Fruit fly (Drosophila melanogaster): ENCODE data around the gene CG42714.
A peak's percentile ranks its signal among the peaks of the same experiment; 100 is the strongest.

Gene CG42714

dm6 chr3L:6218517-6219155, 15.2 kb downstream of the CG42714 start:
- peak; percentile 93 for TF ChIP-seq chinmo (GFP tag; IDR thresholded peaks at IDR 0.05; ENCODE audit: partially characterized antibody)
- no peak for TF ChIP-seq Abd-B (GFP tag; optimal IDR thresholded peaks at IDR 0.05)
- no peak for TF ChIP-seq Vsx1 (GFP tag; optimal IDR thresholded peaks at IDR 0.05)
- TF ChIP-seq CG34422 (GFP tag; IDR thresholded peaks at IDR 0.05) = peak; percentile 95; the same call in 2 of the 3 replicates
- no peak for TF ChIP-seq Myb (GFP tag; optimal IDR thresholded peaks at IDR 0.05)
- peak; percentile 11; the same call in 1 of the 2 replicates for TF ChIP-seq bbx (GFP tag; IDR thresholded peaks at IDR 0.05; ENCODE audit: partially characterized antibody)
- peak; percentile 55 for TF ChIP-seq Drgx (GFP tag; IDR thresholded peaks at IDR 0.05)
- TF ChIP-seq repo (GFP tag; optimal IDR thresholded peaks at IDR 0.05) = no peak
- peak; percentile 36 for TF ChIP-seq sqz (GFP tag; optimal IDR thresholded peaks at IDR 0.05)
- peak; percentile 15 for TF ChIP-seq B-H2 (GFP tag; optimal IDR thresholded peaks at IDR 0.05)
- peak; percentile 55; the same call in 1 of the 3 replicates for TF ChIP-seq zen2 (GFP tag; IDR thresholded peaks at IDR 0.05; ENCODE audit: partially characterized antibody)
- no peak for TF ChIP-seq CG10366 (GFP tag; IDR thresholded peaks at IDR 0.05)
- no peak for TF ChIP-seq B-H1 (GFP tag; IDR thresholded peaks at IDR 0.05)
- TF ChIP-seq CG11398 (GFP tag; optimal IDR thresholded peaks at IDR 0.05) = no peak
- peak; percentile 3 for TF ChIP-seq stwl (tag; optimal IDR thresholded peaks at IDR 0.05)
- TF ChIP-seq CTCF (GFP tag; optimal IDR thresholded peaks at IDR 0.05) = no peak
- no peak for TF ChIP-seq CG1647 (GFP tag; optimal IDR thresholded peaks at IDR 0.05)
- peak; percentile 47 for TF ChIP-seq odd (GFP tag; optimal IDR thresholded peaks at IDR 0.05)
- no peak for TF ChIP-seq lola (GFP tag; optimal IDR thresholded peaks at IDR 0.05)
- no peak for TF ChIP-seq ham (GFP tag; IDR thresholded peaks at IDR 0.05)
- TF ChIP-seq CG12071 (GFP tag; optimal IDR thresholded peaks at IDR 0.05) = peak; percentile 60
- TF ChIP-seq CG32772 (GFP tag; IDR thresholded peaks at IDR 0.05) = no peak
- peak; percentile 31 for TF ChIP-seq MTF-1 (GFP tag; optimal IDR thresholded peaks at IDR 0.05; ENCODE audit: borderline replicate concordance)
- TF ChIP-seq pfk (GFP tag; optimal IDR thresholded peaks at IDR 0.05) = peak; percentile 94
- TF ChIP-seq jumu (GFP tag; optimal IDR thresholded peaks at IDR 0.05) = no peak
- TF ChIP-seq lbe (GFP tag; optimal IDR thresholded peaks at IDR 0.05) = peak; percentile 44
- peak; percentile 78; the same call in 2 of the 3 replicates for TF ChIP-seq ci (GFP tag; IDR thresholded peaks at IDR 0.05)
- TF ChIP-seq CG18262 (tag; optimal IDR thresholded peaks at IDR 0.05) = no peak
- TF ChIP-seq PHDP (tag; optimal IDR thresholded peaks at IDR 0.05) = peak; percentile 43
- TF ChIP-seq CG17612 (GFP tag; IDR thresholded peaks at IDR 0.05) = no peak
- 0 out of 2 replicates have a peak, but pooled peaks have one; percentile 41 for TF ChIP-seq E2f2 (GFP tag; IDR thresholded peaks at IDR 0.05)
- no peak for TF ChIP-seq CG7556 (GFP tag; optimal IDR thresholded peaks at IDR 0.05)
- no peak for TF ChIP-seq Doc3 (GFP tag; IDR thresholded peaks at IDR 0.05; ENCODE audit: partially characterized antibody)
- TF ChIP-seq Jarid2 (GFP tag; optimal IDR thresholded peaks at IDR 0.05) = peak; percentile 80
- TF ChIP-seq unc-4 (GFP tag; IDR thresholded peaks at IDR 0.05; ENCODE audit: partially characterized antibody) = peak; percentile 33
- peak; percentile 56; the same call in 1 of the 3 replicates for TF ChIP-seq CG34224 (GFP tag; IDR thresholded peaks at IDR 0.05; ENCODE audit: partially characterized antibody)
- peak; percentile 47 for TF ChIP-seq CG13296 (GFP tag; optimal IDR thresholded peaks at IDR 0.05)
- peak; percentile 68 for TF ChIP-seq nom (GFP tag; optimal IDR thresholded peaks at IDR 0.05)
- TF ChIP-seq CG17912 (GFP tag; optimal IDR thresholded peaks at IDR 0.05) = peak; percentile 13
- no peak for TF ChIP-seq Elba2 (GFP tag; optimal IDR thresholded peaks at IDR 0.05)
- peak; percentile 16 for TF ChIP-seq nau (GFP tag; optimal IDR thresholded peaks at IDR 0.05)
- TF ChIP-seq CG6254 (GFP tag; optimal IDR thresholded peaks at IDR 0.05) = peak; percentile 11
- TF ChIP-seq CG3163 (GFP tag; optimal IDR thresholded peaks at IDR 0.05) = peak; percentile 62
- TF ChIP-seq CG6654 (GFP tag; optimal IDR thresholded peaks at IDR 0.05) = peak; percentile 75
- TF ChIP-seq onecut (GFP tag; IDR thresholded peaks at IDR 0.05) = peak; percentile 24; the same call in 1 of the 2 replicates
- TF ChIP-seq CG13287 (GFP tag; IDR thresholded peaks at IDR 0.05; ENCODE audit: partially characterized antibody) = peak; percentile 68
- TF ChIP-seq corto (GFP tag; optimal IDR thresholded peaks at IDR 0.05) = peak; percentile 1
- peak; percentile 49 for TF ChIP-seq BtbVII (GFP tag; optimal IDR thresholded peaks at IDR 0.05)
